Worm (Caenorhabditis elegans) whole organism, L3 larva: ENCODE results near the gene fat-5.

Experiments used
- ZK546.5 ChIP-seq: sonication (generic microtip); optimal IDR thresholded peaks from 2 replicates; lab custom pipeline; 2017; ENCODE audit warnings: missing biosample characterization, missing genetic modification characterization
- nhr-237 ChIP-seq: fragments of 150-350 bp; optimal IDR thresholded peaks from 2 replicates; lab custom pipeline; 2014; ENCODE audit warnings: missing biosample characterization, missing genetic modification characterization
- nhr-25 ChIP-seq: sonication (generic microtip); optimal IDR thresholded peaks from 2 replicates; lab custom pipeline; 2017; ENCODE audit warnings: missing biosample characterization, missing genetic modification characterization
- snpc-4 ChIP-seq: fragments of 150-350 bp; optimal IDR thresholded peaks from 2 replicates; lab custom pipeline; 2014; ENCODE audit warnings: missing biosample characterization, missing genetic modification characterization
- unc-62 ChIP-seq: fragments of 150-350 bp; sonication (generic microtip); optimal IDR thresholded peaks from 4 replicates; lab custom pipeline; 2014; ENCODE audit warnings: missing biosample characterization, missing genetic modification reagents, missing genetic modification characterization

DNA sequence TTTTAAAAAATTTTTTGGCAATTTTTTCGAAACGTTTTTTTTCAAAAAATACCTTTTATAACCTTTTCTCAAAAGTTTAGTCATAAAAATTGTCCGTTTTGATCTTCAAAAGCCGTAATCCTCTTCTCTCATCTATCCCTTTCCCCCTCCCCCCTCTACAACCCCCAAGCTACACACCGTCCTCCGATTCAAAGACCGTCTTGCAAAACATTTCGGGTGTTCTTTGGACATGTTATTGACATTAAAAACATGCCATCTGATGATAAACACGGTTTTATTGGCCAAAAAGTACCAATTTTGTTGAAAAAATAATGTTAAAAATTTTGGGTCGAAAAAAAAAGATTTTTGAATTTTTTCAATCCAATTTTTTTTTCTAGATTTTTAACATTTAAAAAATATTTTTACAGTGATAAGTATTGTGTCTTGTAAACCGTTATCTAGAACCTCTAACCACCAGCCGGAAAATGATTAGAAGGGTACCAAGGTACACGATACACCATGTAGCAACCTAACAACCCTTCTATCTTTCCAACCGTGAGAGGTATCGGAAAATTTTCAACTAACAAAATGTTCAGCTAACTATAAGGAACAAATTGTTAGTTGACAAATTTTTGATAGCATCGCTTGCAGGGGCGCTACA lies 1.5 kb upstream of the fat-5 start:
- TF ChIP-seq nhr-237 (tag; lab: Kevin White, UChicago) (no peak), snpc-4 (tag; lab: Kevin White, UChicago) (no peak), unc-62 (GFP tag; lab: Kevin White, UChicago) (no peak), ZK546.5 (tag; lab: Kevin White, UChicago) (no peak), nhr-25 (no peak)
